Fruit fly (Drosophila melanogaster) whole organism, embryonic: Measurements from ENCODE around the gene CG5641.

Experiments
- B-H1 ChIP-seq: fragments of 200-800 bp; sonication (Bioruptor generic); IDR thresholded peaks from 3 replicates; pipeline ENCODE4 v1.3.6; 2022; ENCODE audit warnings: missing biosample characterization, missing genetic modification characterization
- C15 ChIP-seq: fragments of 200-800 bp; sonication (Bioruptor generic); IDR thresholded peaks from 3 replicates; pipeline ENCODE4 v1.3.6; 2022; ENCODE audit warnings: missing biosample characterization, missing genetic modification characterization
- CG12659 ChIP-seq: fragments of 200-800 bp; sonication (Bioruptor generic); optimal IDR thresholded peaks from 3 replicates; lab custom pipeline; 2017; ENCODE audit warnings: mild to moderate bottlenecking, missing biosample characterization, missing genetic modification reagents, missing genetic modification characterization
- CG14014 ChIP-seq: fragments of 200-800 bp; sonication (Bioruptor generic); IDR thresholded peaks from 2 replicates; pipeline ENCODE4 v1.3.6; 2022; ENCODE audit warnings: missing biosample characterization, missing genetic modification characterization
- CG15011 ChIP-seq: fragments of 200-800 bp; sonication (Bioruptor generic); optimal IDR thresholded peaks from 3 replicates; lab custom pipeline; 2018; ENCODE audit warnings: missing biosample characterization, mild to moderate bottlenecking, missing genetic modification characterization
- CG15601 ChIP-seq: fragments of 200-800 bp; sonication (Bioruptor generic); optimal IDR thresholded peaks from 3 replicates; lab custom pipeline; 2019; ENCODE audit warnings: missing biosample characterization, mild to moderate bottlenecking, missing genetic modification characterization, moderate library complexity
- CG1603 ChIP-seq: fragments of 200-800 bp; sonication (Bioruptor generic); optimal IDR thresholded peaks from 2 replicates; lab custom pipeline; 2019; ENCODE audit warnings: missing biosample characterization, mild to moderate bottlenecking, missing genetic modification characterization, moderate library complexity
- CG16863 ChIP-seq: fragments of 200-800 bp; sonication (Bioruptor generic); optimal IDR thresholded peaks from 3 replicates; lab custom pipeline; 2016; ENCODE audit warnings: missing biosample characterization, missing genetic modification characterization
- CG17568 ChIP-seq: fragments of 200-800 bp; sonication (Bioruptor generic); optimal IDR thresholded peaks from 2 replicates; lab custom pipeline; 2018; ENCODE audit warnings: missing biosample characterization, mild to moderate bottlenecking, missing genetic modification characterization, moderate library complexity
- CG18619 ChIP-seq: fragments of 200-800 bp; sonication (Bioruptor generic); optimal IDR thresholded peaks from 3 replicates; lab custom pipeline; 2017; ENCODE audit warnings: missing biosample characterization, mild to moderate bottlenecking, missing genetic modification characterization
- CG2116 ChIP-seq: fragments of 200-800 bp; sonication (Bioruptor generic); optimal IDR thresholded peaks from 3 replicates; lab custom pipeline; 2018; ENCODE audit warnings: missing biosample characterization, mild to moderate bottlenecking, missing genetic modification characterization
- CG30020 ChIP-seq: fragments of 200-800 bp; optimal IDR thresholded peaks from 2 replicates; lab custom pipeline; 2019; ENCODE audit warnings: missing biosample characterization, mild to moderate bottlenecking, missing genetic modification characterization, moderate library complexity
- CG4282 ChIP-seq: fragments of 200-800 bp; sonication (Bioruptor generic); optimal IDR thresholded peaks from 2 replicates; lab custom pipeline; 2016; ENCODE audit warnings: missing biosample characterization, missing genetic modification characterization
- CG5180 ChIP-seq: fragments of 200-800 bp; sonication (Bioruptor generic); optimal IDR thresholded peaks from 3 replicates; lab custom pipeline; 2017; ENCODE audit warnings: missing biosample characterization, missing genetic modification characterization, mild to moderate bottlenecking, moderate library complexity, missing genetic modification reagents
- CG6175 ChIP-seq: fragments of 200-800 bp; sonication (Bioruptor generic); IDR thresholded peaks from 3 replicates; pipeline ENCODE4 v1.3.6; 2022; ENCODE audit warnings: missing biosample characterization, missing genetic modification characterization
- CG6254 ChIP-seq: fragments of 200-800 bp; sonication (Bioruptor generic); optimal IDR thresholded peaks from 3 replicates; lab custom pipeline; 2017; ENCODE audit warnings: mild to moderate bottlenecking, missing biosample characterization, missing genetic modification reagents, missing genetic modification characterization
- CG6654 ChIP-seq: fragments of 200-800 bp; sonication (Bioruptor generic); optimal IDR thresholded peaks from 2 replicates; lab custom pipeline; 2017; ENCODE audit warnings: missing biosample characterization, mild to moderate bottlenecking, missing genetic modification characterization
- CG6689 ChIP-seq: fragments of 200-800 bp; sonication (Bioruptor generic); IDR thresholded peaks from 2 replicates; pipeline ENCODE4 v1.3.6; 2022; ENCODE audit warnings: missing biosample characterization, missing genetic modification characterization
- CG7928 ChIP-seq: fragments of 200-800 bp; sonication (Bioruptor generic); optimal IDR thresholded peaks from 2 replicates; lab custom pipeline; 2017; ENCODE audit warnings: missing biosample characterization, mild to moderate bottlenecking, missing genetic modification characterization
- CG8089 ChIP-seq: fragments of 200-800 bp; sonication (Bioruptor generic); optimal IDR thresholded peaks from 3 replicates; lab custom pipeline; 2016; ENCODE audit warnings: missing biosample characterization, missing genetic modification characterization
- CG8478 ChIP-seq: fragments of >200 bp; optimal IDR thresholded peaks from 2 replicates; lab custom pipeline; 2018
- CG9609 ChIP-seq: fragments of 200-800 bp; sonication (Bioruptor generic); optimal IDR thresholded peaks from 3 replicates; lab custom pipeline; 2016; ENCODE audit warnings: missing biosample characterization, missing genetic modification characterization
- CoRest ChIP-seq: fragments of 200-800 bp; sonication (Bioruptor generic); optimal IDR thresholded peaks from 3 replicates; lab custom pipeline; 2018; ENCODE audit warnings: missing biosample characterization, mild to moderate bottlenecking, missing genetic modification characterization, moderate library complexity
- Dp ChIP-seq: fragments of 200-800 bp; sonication (Bioruptor generic); optimal IDR thresholded peaks from 2 replicates; lab custom pipeline; 2018; ENCODE audit warnings: missing biosample characterization, mild to moderate bottlenecking, missing genetic modification characterization, moderate library complexity
- Ets97D ChIP-seq: fragments of 200-800 bp; sonication (Bioruptor generic); optimal IDR thresholded peaks from 3 replicates; lab custom pipeline; 2016; ENCODE audit warnings: missing biosample characterization, missing genetic modification characterization
- H15 ChIP-seq: fragments of 200-800 bp; sonication (Bioruptor generic); IDR thresholded peaks from 3 replicates; pipeline ENCODE4 v1.3.6; 2022; ENCODE audit warnings: missing biosample characterization, missing genetic modification characterization
- HLH3B ChIP-seq: fragments of 200-800 bp; sonication (Bioruptor generic); IDR thresholded peaks from 2 replicates; pipeline ENCODE4 v1.3.6; 2022; ENCODE audit warnings: missing biosample characterization, missing genetic modification characterization
- HmgD ChIP-seq: fragments of 200-800 bp; sonication (Bioruptor generic); optimal IDR thresholded peaks from 3 replicates; lab custom pipeline; 2016; ENCODE audit warnings: missing biosample characterization, missing genetic modification characterization
- Hr3 ChIP-seq: fragments of 200-800 bp; sonication (Bioruptor generic); optimal IDR thresholded peaks from 3 replicates; lab custom pipeline; 2016; ENCODE audit warnings: missing biosample characterization, missing genetic modification characterization
- Hsf ChIP-seq: fragments of 200-800 bp; sonication (Bioruptor generic); optimal IDR thresholded peaks from 3 replicates; lab custom pipeline; 2016; ENCODE audit warnings: missing biosample characterization, missing genetic modification characterization
- Jarid2 ChIP-seq: fragments of 200-800 bp; sonication (Bioruptor generic); optimal IDR thresholded peaks from 3 replicates; lab custom pipeline; 2017; ENCODE audit warnings: mild to moderate bottlenecking, missing biosample characterization, missing genetic modification reagents, missing genetic modification characterization
- al ChIP-seq: fragments of 200-800 bp; sonication (Bioruptor generic); IDR thresholded peaks from 2 replicates; pipeline ENCODE4 v1.3.6; 2022; ENCODE audit warnings: missing biosample characterization, missing genetic modification characterization
- amos ChIP-seq: fragments of 200-800 bp; sonication (Bioruptor generic); IDR thresholded peaks from 2 replicates; pipeline ENCODE4 v1.3.6; 2022; ENCODE audit warnings: missing biosample characterization, missing genetic modification characterization; ENCODE audit not compliant: partially characterized antibody
- ase ChIP-seq: fragments of 200-800 bp; sonication (Bioruptor generic); IDR thresholded peaks from 3 replicates; pipeline ENCODE4 v1.3.6; 2022; ENCODE audit warnings: missing biosample characterization, missing genetic modification characterization
- caup ChIP-seq: fragments of 200-800 bp; sonication (Bioruptor generic); optimal IDR thresholded peaks from 3 replicates; lab custom pipeline; 2017; ENCODE audit warnings: missing biosample characterization, mild to moderate bottlenecking, missing genetic modification characterization, moderate library complexity; ENCODE audit not compliant: severe bottlenecking
- disco-r ChIP-seq: fragments of 200-800 bp; sonication (Bioruptor generic); optimal IDR thresholded peaks from 2 replicates; lab custom pipeline; 2016; ENCODE audit warnings: missing biosample characterization, missing genetic modification characterization
- dm ChIP-seq: fragments of 200-800 bp; sonication (Bioruptor generic); optimal IDR thresholded peaks from 3 replicates; lab custom pipeline; 2016; ENCODE audit warnings: missing biosample characterization, missing genetic modification characterization
- dpn ChIP-seq, 2 experiments: fragments of 200-800 bp; sonication (Bioruptor generic); optimal IDR thresholded peaks; 3 replicates each; lab custom pipeline; 2016; ENCODE audit warnings: missing biosample characterization in 2 of 2, missing genetic modification characterization in 2 of 2
- eyg ChIP-seq: fragments of 200-800 bp; sonication (Bioruptor generic); optimal IDR thresholded peaks from 3 replicates; lab custom pipeline; 2016; ENCODE audit warnings: missing biosample characterization, missing genetic modification characterization
- gcm2 ChIP-seq: fragments of 200-800 bp; sonication (Bioruptor generic); optimal IDR thresholded peaks from 2 replicates; lab custom pipeline; 2016; ENCODE audit warnings: missing biosample characterization, missing genetic modification characterization
- hbn ChIP-seq: fragments of 200-800 bp; sonication (Bioruptor generic); IDR thresholded peaks from 2 replicates; pipeline ENCODE4 v1.3.6; 2022; ENCODE audit warnings: missing biosample characterization, missing genetic modification characterization; ENCODE audit not compliant: partially characterized antibody
- insv ChIP-seq, 2 experiments: fragments of 200-800 bp; sonication (Bioruptor generic); optimal IDR thresholded peaks; 3 replicates each; lab custom pipeline; 2016 to 2018; ENCODE audit warnings: missing biosample characterization in 2 of 2, missing genetic modification characterization in 2 of 2
- jumu ChIP-seq: fragments of 200-800 bp; sonication (Bioruptor generic); optimal IDR thresholded peaks from 3 replicates; lab custom pipeline; 2016; ENCODE audit warnings: missing biosample characterization, missing genetic modification characterization
- kni ChIP-seq: fragments of 200-800 bp; sonication (Bioruptor generic); optimal IDR thresholded peaks from 3 replicates; lab custom pipeline; 2017; ENCODE audit warnings: mild to moderate bottlenecking, missing biosample characterization, missing genetic modification reagents, missing genetic modification characterization
- mirr ChIP-seq: fragments of 200-800 bp; sonication (Bioruptor generic); optimal IDR thresholded peaks from 3 replicates; lab custom pipeline; 2018; ENCODE audit warnings: missing biosample characterization, mild to moderate bottlenecking, missing genetic modification characterization
- pita ChIP-seq: fragments of 200-800 bp; sonication (Bioruptor generic); optimal IDR thresholded peaks from 2 replicates; lab custom pipeline; 2017; ENCODE audit warnings: missing biosample characterization, mild to moderate bottlenecking, missing genetic modification characterization
- rib ChIP-seq: fragments of 200-800 bp; sonication (Bioruptor generic); IDR thresholded peaks from 2 replicates; pipeline ENCODE4 v1.3.6; 2022; ENCODE audit warnings: missing biosample characterization, missing genetic modification characterization
- stwl ChIP-seq: fragments of 200-800 bp; sonication (Bioruptor generic); optimal IDR thresholded peaks from 3 replicates; lab custom pipeline; 2018; ENCODE audit warnings: missing biosample characterization, mild to moderate bottlenecking, missing genetic modification characterization, moderate library complexity
- tgo ChIP-seq: fragments of 200-800 bp; sonication (Bioruptor generic); IDR thresholded peaks from 3 replicates; pipeline ENCODE4 v1.3.6; 2022; ENCODE audit warnings: missing biosample characterization, missing genetic modification characterization
- zen ChIP-seq: fragments of 200-800 bp; sonication (Bioruptor generic); optimal IDR thresholded peaks from 3 replicates; lab custom pipeline; 2018; ENCODE audit warnings: missing biosample characterization, mild to moderate bottlenecking, missing genetic modification characterization, moderate library complexity

The CG5641 gene

DNA sequence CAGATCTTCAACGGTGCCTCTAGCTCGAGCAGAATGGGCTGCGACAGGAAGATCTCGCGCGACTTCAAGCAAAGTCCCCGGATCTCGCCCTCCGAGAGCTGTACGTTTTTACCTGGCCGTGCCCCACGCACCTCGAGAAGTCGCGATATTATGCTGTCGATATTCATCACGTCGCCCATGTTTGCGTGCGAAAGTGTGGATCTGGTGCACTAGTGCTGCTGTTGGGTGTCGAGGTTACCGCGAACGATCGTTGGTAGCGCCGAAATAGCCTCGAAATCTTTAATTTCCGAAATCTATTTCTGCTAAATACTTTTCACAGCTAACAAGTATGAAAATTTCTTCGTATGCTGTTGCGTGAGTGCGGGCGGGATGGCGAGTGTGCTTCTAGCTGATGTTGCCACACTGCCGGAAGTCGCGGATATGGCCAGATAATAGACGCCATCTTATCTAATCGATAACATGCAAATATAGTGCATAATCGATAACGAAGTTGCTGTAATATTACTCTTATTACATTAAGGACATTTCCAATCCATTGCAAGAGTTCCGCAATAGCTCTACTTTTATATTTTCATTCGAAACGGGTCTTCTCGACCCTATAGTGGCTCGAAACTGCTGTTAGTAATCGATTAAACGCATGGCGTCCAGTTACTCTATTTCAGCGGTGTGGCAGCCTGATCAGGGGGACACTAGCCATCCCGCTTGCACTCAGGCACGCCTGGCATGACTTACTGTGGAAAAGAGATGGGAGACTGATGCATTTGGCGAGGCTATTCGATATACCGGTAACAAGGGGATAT lies 3.4 kb downstream of the CG5641 start, which contains the start of gene Pp1-87B (continued):
- TF ChIP-seq gcm2 (no peak), rib (GFP tag; lab: Robert Waterston, UW) (no peak), kni (GFP tag; lab: Kevin White, UChicago) (peak; percentile 70), Ets97D (GFP tag; lab: Kevin White, UChicago) (peak; percentile 94), stwl (peak; percentile 46), CG6654 (GFP tag; lab: Kevin White, UChicago) (no peak), CG4282 (GFP tag; lab: Kevin White, UChicago) (no peak), CG9609 (peak; percentile 30), CG8089 (GFP tag; lab: Kevin White, UChicago) (no peak), HLH3B (GFP tag; lab: Robert Waterston, UW) (no peak), CG8478 (lab: Kevin White, UChicago) (peak; percentile 97), CG6175 (no peak), CoRest (tag; lab: Kevin White, UChicago) (peak; percentile 63), HmgD (GFP tag; lab: Kevin White, UChicago) (peak; percentile 40), CG6689 (GFP tag; lab: Robert Waterston, UW) (no peak), zen (tag; lab: Kevin White, UChicago) (peak; percentile 38), CG17568 (GFP tag; lab: Kevin White, UChicago) (no peak), dm (peak; percentile 89), CG15601 (no peak), C15 (no peak), insv (GFP tag; optimal IDR thresholded peaks at IDR 0.05; lab: Kevin White, UChicago) (peak; percentile 88 to 99), ase (no peak), jumu (peak; percentile 76), CG14014 (no peak), CG2116 (GFP tag; lab: Kevin White, UChicago) (peak; percentile 66), hbn (GFP tag; lab: Robert Waterston, UW) (0 out of 2 replicates have a peak, but pooled peaks have one; percentile 28), CG16863 (no peak), Hr3 (GFP tag; lab: Kevin White, UChicago) (no peak), CG5180 (GFP tag; lab: Kevin White, UChicago) (no peak), CG15011 (no peak), pita (GFP tag; lab: Kevin White, UChicago) (no peak), al (no peak), Dp (peak; percentile 60), dpn (GFP tag; optimal IDR thresholded peaks at IDR 0.05; lab: Kevin White, UChicago) (peak in 1 of 2 experiments; percentile 11), mirr (GFP tag; lab: Kevin White, UChicago) (peak; percentile 2), amos (GFP tag; lab: Robert Waterston, UW) (peak; percentile 25; the same call in 1 of the 2 replicates), Hsf (GFP tag; lab: Kevin White, UChicago) (peak; percentile 13), Jarid2 (no peak), eyg (GFP tag; lab: Kevin White, UChicago) (no peak), CG1603 (peak; percentile 19), disco-r (GFP tag; lab: Kevin White, UChicago) (no peak), CG18619 (peak; percentile 37), caup (GFP tag; lab: Kevin White, UChicago) (peak; percentile 28), B-H1 (GFP tag; lab: Robert Waterston, UW) (no peak), CG7928 (GFP tag; lab: Kevin White, UChicago) (no peak), CG12659 (GFP tag; lab: Kevin White, UChicago) (peak; percentile 87), CG30020 (tag; lab: Kevin White, UChicago) (peak; percentile 45), H15 (GFP tag; lab: Robert Waterston, UW) (no peak), CG6254 (GFP tag; lab: Kevin White, UChicago) (no peak), tgo (GFP tag; lab: Robert Waterston, UW) (no peak)
